Fruit fly (Drosophila melanogaster) whole organism, embryonic: Measurements from ENCODE around the gene Mgat3.

ENCODE experiments used
- CG10431 ChIP-seq: fragments of 200-800 bp; sonication (Bioruptor generic); optimal IDR thresholded peaks from 3 replicates; lab custom pipeline; 2018; ENCODE audit warnings: missing biosample characterization, mild to moderate bottlenecking, missing genetic modification characterization
- CG11085 ChIP-seq: fragments of 200-800 bp; sonication (Bioruptor generic); IDR thresholded peaks from 2 replicates; pipeline ENCODE4 v1.3.6; 2022; ENCODE audit warnings: missing biosample characterization, missing genetic modification characterization
- CG11247 ChIP-seq: fragments of 200-800 bp; sonication (Bioruptor generic); IDR thresholded peaks from 2 replicates; pipeline ENCODE4 v1.3.6; 2022; ENCODE audit warnings: missing biosample characterization, missing genetic modification characterization
- CG12391 ChIP-seq: fragments of 200-800 bp; sonication (Bioruptor generic); optimal IDR thresholded peaks from 3 replicates; lab custom pipeline; 2018; ENCODE audit warnings: missing biosample characterization, mild to moderate bottlenecking, missing genetic modification characterization, moderate library complexity
- CG15479 ChIP-seq: fragments of 200-800 bp; sonication (Bioruptor generic); optimal IDR thresholded peaks from 3 replicates; lab custom pipeline; 2019; ENCODE audit warnings: missing biosample characterization, mild to moderate bottlenecking, missing genetic modification characterization, moderate library complexity
- CG1603 ChIP-seq: fragments of 200-800 bp; sonication (Bioruptor generic); optimal IDR thresholded peaks from 2 replicates; lab custom pipeline; 2019; ENCODE audit warnings: missing biosample characterization, mild to moderate bottlenecking, missing genetic modification characterization, moderate library complexity
- CG18619 ChIP-seq: fragments of 200-800 bp; sonication (Bioruptor generic); optimal IDR thresholded peaks from 3 replicates; lab custom pipeline; 2017; ENCODE audit warnings: missing biosample characterization, mild to moderate bottlenecking, missing genetic modification characterization
- CG18764 ChIP-seq: fragments of 200-800 bp; sonication (Bioruptor generic); optimal IDR thresholded peaks from 3 replicates; lab custom pipeline; 2016; ENCODE audit warnings: missing biosample characterization, missing genetic modification characterization
- CG2116 ChIP-seq: fragments of 200-800 bp; sonication (Bioruptor generic); optimal IDR thresholded peaks from 3 replicates; lab custom pipeline; 2018; ENCODE audit warnings: missing biosample characterization, mild to moderate bottlenecking, missing genetic modification characterization
- CG2199 ChIP-seq: fragments of 200-800 bp; sonication (Bioruptor generic); IDR thresholded peaks from 3 replicates; pipeline ENCODE4 v1.3.6; 2022; ENCODE audit warnings: missing biosample characterization, missing genetic modification characterization
- CG2712 ChIP-seq: fragments of 200-800 bp; optimal IDR thresholded peaks from 3 replicates; lab custom pipeline; 2019; ENCODE audit warnings: missing biosample characterization, mild to moderate bottlenecking, missing genetic modification characterization, moderate library complexity
- CG31365 ChIP-seq: fragments of 200-800 bp; sonication (Bioruptor generic); optimal IDR thresholded peaks from 2 replicates; lab custom pipeline; 2018; ENCODE audit warnings: missing biosample characterization, mild to moderate bottlenecking, missing genetic modification characterization
- CG3163 ChIP-seq: fragments of 200-800 bp; sonication (Bioruptor generic); optimal IDR thresholded peaks from 3 replicates; lab custom pipeline; 2016; ENCODE audit warnings: missing biosample characterization, missing genetic modification characterization
- CG34422 ChIP-seq: fragments of 200-800 bp; sonication (Bioruptor generic); IDR thresholded peaks from 3 replicates; pipeline ENCODE4 v1.3.6; 2022; ENCODE audit warnings: missing biosample characterization, missing genetic modification characterization
- CG4854 ChIP-seq: fragments of 200-800 bp; sonication (Bioruptor generic); optimal IDR thresholded peaks from 2 replicates; lab custom pipeline; 2016; ENCODE audit warnings: missing biosample characterization, missing genetic modification characterization, inconsistent platforms
- CG6654 ChIP-seq: fragments of 200-800 bp; sonication (Bioruptor generic); optimal IDR thresholded peaks from 2 replicates; lab custom pipeline; 2017; ENCODE audit warnings: missing biosample characterization, mild to moderate bottlenecking, missing genetic modification characterization
- CG6689 ChIP-seq: fragments of 200-800 bp; sonication (Bioruptor generic); IDR thresholded peaks from 2 replicates; pipeline ENCODE4 v1.3.6; 2022; ENCODE audit warnings: missing biosample characterization, missing genetic modification characterization
- CG7839 ChIP-seq: fragments of 200-800 bp; sonication (Bioruptor generic); optimal IDR thresholded peaks from 3 replicates; lab custom pipeline; 2018; ENCODE audit warnings: missing biosample characterization, mild to moderate bottlenecking, missing genetic modification characterization, moderate library complexity
- CG8478 ChIP-seq: fragments of >200 bp; optimal IDR thresholded peaks from 2 replicates; lab custom pipeline; 2018
- Dbx ChIP-seq: fragments of 200-800 bp; sonication (Bioruptor generic); IDR thresholded peaks from 3 replicates; pipeline ENCODE4 v1.3.6; 2022; ENCODE audit warnings: missing biosample characterization, missing genetic modification characterization
- Dref ChIP-seq: fragments of 200-800 bp; sonication (Bioruptor generic); IDR thresholded peaks from 2 replicates; pipeline ENCODE4 v1.3.6; 2022; ENCODE audit warnings: missing biosample characterization, missing genetic modification characterization
- Eip74EF ChIP-seq, 2 experiments: fragments of 200-800 bp in 1 of 2; fragments of >200 bp in 1 of 2; sonication (Bioruptor generic) in 1 of 2; optimal IDR thresholded peaks; 2 replicates each; lab custom pipeline; 2017 to 2019; ENCODE audit warnings: missing biosample characterization in 2 of 2, missing genetic modification characterization in 2 of 2, mild to moderate bottlenecking in 1 of 2, moderate library complexity in 1 of 2
- Elba2 ChIP-seq: fragments of 200-800 bp; sonication (Bioruptor generic); optimal IDR thresholded peaks from 3 replicates; lab custom pipeline; 2016; ENCODE audit warnings: missing biosample characterization, missing genetic modification characterization
- H2.0 ChIP-seq: fragments of 200-800 bp; sonication (Bioruptor generic); IDR thresholded peaks from 2 replicates; pipeline ENCODE4 v1.3.6; 2022; ENCODE audit warnings: missing biosample characterization, missing genetic modification characterization
- Hmx ChIP-seq: fragments of 200-800 bp; sonication (Bioruptor generic); optimal IDR thresholded peaks from 2 replicates; lab custom pipeline; 2016; ENCODE audit warnings: missing biosample characterization, missing genetic modification characterization
- Mes4 ChIP-seq: fragments of 200-800 bp; sonication (Bioruptor generic); optimal IDR thresholded peaks from 2 replicates; lab custom pipeline; 2016; ENCODE audit warnings: missing biosample characterization, missing genetic modification characterization
- Taf1 ChIP-seq: fragments of 200-800 bp; sonication (Bioruptor generic); IDR thresholded peaks from 2 replicates; pipeline ENCODE4 v1.3.6; 2022; ENCODE audit warnings: missing biosample characterization, missing genetic modification characterization
- Xbp1 ChIP-seq: fragments of 200-800 bp; sonication (Bioruptor generic); optimal IDR thresholded peaks from 3 replicates; lab custom pipeline; 2016; ENCODE audit warnings: missing biosample characterization, mild to moderate bottlenecking, missing genetic modification characterization
- bowl ChIP-seq: fragments of 200-800 bp; sonication (Bioruptor generic); IDR thresholded peaks from 2 replicates; pipeline ENCODE4 v1.3.6; 2022; ENCODE audit warnings: missing biosample characterization, missing genetic modification characterization
- cas ChIP-seq: fragments of 200-800 bp; sonication (Bioruptor generic); IDR thresholded peaks from 2 replicates; pipeline ENCODE4 v1.3.6; 2022; ENCODE audit warnings: missing biosample characterization, missing genetic modification characterization
- chif ChIP-seq, 2 experiments: fragments of 200-800 bp; sonication (Bioruptor generic); optimal IDR thresholded peaks; 3 replicates each; lab custom pipeline; 2016; ENCODE audit warnings: missing biosample characterization in 2 of 2, missing genetic modification characterization in 2 of 2
- ems ChIP-seq: fragments of 200-800 bp; sonication (Bioruptor generic); optimal IDR thresholded peaks from 3 replicates; lab custom pipeline; 2016; ENCODE audit warnings: missing biosample characterization, missing genetic modification characterization
- fd102C ChIP-seq: fragments of 200-800 bp; sonication (Bioruptor generic); optimal IDR thresholded peaks from 2 replicates; lab custom pipeline; 2018; ENCODE audit warnings: missing biosample characterization, mild to moderate bottlenecking, missing genetic modification characterization, moderate library complexity
- fru ChIP-seq: fragments of >200 bp; optimal IDR thresholded peaks from 2 replicates; lab custom pipeline; 2017
- gfzf ChIP-seq: fragments of 200-800 bp; sonication (Bioruptor generic); optimal IDR thresholded peaks from 2 replicates; lab custom pipeline; 2016; ENCODE audit warnings: missing biosample characterization, mild to moderate bottlenecking, missing genetic modification characterization, moderate library complexity
- gsb ChIP-seq: fragments of 200-800 bp; sonication (Bioruptor generic); IDR thresholded peaks from 2 replicates; pipeline ENCODE4 v1.3.6; 2022; ENCODE audit warnings: missing biosample characterization, missing genetic modification characterization
- inv ChIP-seq: fragments of 200-800 bp; sonication (Bioruptor generic); IDR thresholded peaks from 2 replicates; pipeline ENCODE4 v1.3.6; 2022; ENCODE audit warnings: missing biosample characterization, missing genetic modification characterization; ENCODE audit not compliant: partially characterized antibody
- jigr1 ChIP-seq: fragments of 200-800 bp; sonication (Bioruptor generic); IDR thresholded peaks from 3 replicates; pipeline ENCODE4 v1.3.6; 2022; ENCODE audit warnings: missing biosample characterization, missing genetic modification characterization
- lmd ChIP-seq: fragments of 200-800 bp; sonication (Bioruptor generic); IDR thresholded peaks from 2 replicates; pipeline ENCODE4 v1.3.6; 2022; ENCODE audit warnings: missing biosample characterization, missing genetic modification characterization
- mirr ChIP-seq: fragments of 200-800 bp; sonication (Bioruptor generic); optimal IDR thresholded peaks from 3 replicates; lab custom pipeline; 2018; ENCODE audit warnings: missing biosample characterization, mild to moderate bottlenecking, missing genetic modification characterization
- nmo ChIP-seq: fragments of 200-800 bp; sonication (Bioruptor generic); optimal IDR thresholded peaks from 2 replicates; lab custom pipeline; 2018; ENCODE audit warnings: missing biosample characterization, mild to moderate bottlenecking, missing genetic modification characterization, moderate library complexity
- psq ChIP-seq: fragments of 200-800 bp; sonication (Bioruptor generic); optimal IDR thresholded peaks from 2 replicates; lab custom pipeline; 2017; ENCODE audit warnings: missing biosample characterization, missing genetic modification characterization
- pzg ChIP-seq: fragments of 200-800 bp; sonication (Bioruptor generic); optimal IDR thresholded peaks from 3 replicates; lab custom pipeline; 2018; ENCODE audit warnings: missing biosample characterization, mild to moderate bottlenecking, missing genetic modification characterization, moderate library complexity
- repo ChIP-seq: fragments of 200-800 bp; sonication (Bioruptor generic); optimal IDR thresholded peaks from 2 replicates; lab custom pipeline; 2016; ENCODE audit warnings: missing biosample characterization, missing genetic modification characterization
- run ChIP-seq: fragments of 200-800 bp; sonication (Bioruptor generic); optimal IDR thresholded peaks from 3 replicates; lab custom pipeline; 2018; ENCODE audit warnings: missing biosample characterization, mild to moderate bottlenecking, missing genetic modification characterization
- schlank ChIP-seq: fragments of 200-800 bp; sonication (Bioruptor generic); optimal IDR thresholded peaks from 2 replicates; lab custom pipeline; 2018; ENCODE audit warnings: missing biosample characterization, mild to moderate bottlenecking, missing genetic modification characterization
- sens-2 ChIP-seq: fragments of 200-800 bp; sonication (Bioruptor generic); IDR thresholded peaks from 2 replicates; pipeline ENCODE4 v1.3.6; 2022; ENCODE audit warnings: missing biosample characterization, missing genetic modification characterization
- tgo ChIP-seq: fragments of 200-800 bp; sonication (Bioruptor generic); IDR thresholded peaks from 3 replicates; pipeline ENCODE4 v1.3.6; 2022; ENCODE audit warnings: missing biosample characterization, missing genetic modification characterization
- tna ChIP-seq: fragments of 200-800 bp; sonication (Bioruptor generic); IDR thresholded peaks from 2 replicates; pipeline ENCODE4 v1.3.6; 2022; ENCODE audit warnings: missing biosample characterization, missing genetic modification characterization; ENCODE audit not compliant: partially characterized antibody
- zfh1 ChIP-seq: fragments of 200-800 bp; sonication (Bioruptor generic); IDR thresholded peaks from 3 replicates; pipeline ENCODE4 v1.3.6; 2022; ENCODE audit warnings: missing biosample characterization, missing genetic modification characterization

The Mgat3 gene

DNA sequence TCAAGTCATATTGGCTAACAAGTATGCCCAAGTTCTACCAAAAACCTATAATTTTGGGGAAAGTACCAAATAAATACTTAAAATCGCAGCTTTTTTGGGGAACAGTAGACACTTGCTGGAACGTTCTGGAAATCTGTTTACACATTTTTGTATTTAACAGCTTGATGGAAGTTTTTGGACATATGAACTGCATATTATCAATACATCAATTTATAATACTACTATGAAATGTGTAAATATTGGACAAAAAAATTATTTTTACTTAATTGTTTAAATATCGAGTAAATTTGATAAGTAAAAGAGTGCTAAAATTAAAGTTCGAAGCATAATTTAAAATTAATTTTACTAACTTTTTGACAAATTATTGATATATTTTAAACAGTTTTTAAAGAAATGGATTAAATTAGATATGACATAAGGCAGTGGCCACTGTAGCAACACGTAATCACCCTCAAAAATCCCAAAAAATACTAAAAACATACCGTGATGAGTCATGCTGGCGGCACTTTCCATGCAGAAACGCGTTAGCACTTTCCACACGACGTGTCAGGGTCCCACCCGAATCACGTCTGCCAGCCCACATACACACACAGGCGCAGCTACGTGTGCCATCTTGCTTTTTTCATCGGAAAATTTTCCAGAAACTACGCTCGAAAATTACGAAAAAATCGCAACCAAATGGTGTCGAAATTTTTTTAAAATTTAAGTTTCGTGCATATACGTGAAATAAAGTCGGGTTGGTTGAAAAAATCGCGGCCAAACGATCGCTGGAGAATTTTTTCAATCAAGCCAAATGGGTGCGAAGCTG is 17.2 kb downstream of the Mgat3 start, which contains the start of gene Sirt1 (continued):
- no peak for TF ChIP-seq CG2199 (GFP tag; lab: Robert Waterston, UW)
- no peak for TF ChIP-seq tna (GFP tag; lab: Robert Waterston, UW)
- no peak for TF ChIP-seq fru
- TF ChIP-seq inv, result no peak
- peak; percentile 73 for TF ChIP-seq Elba2 (GFP tag; lab: Kevin White, UChicago)
- TF ChIP-seq schlank (tag; lab: Kevin White, UChicago), result peak; percentile 41
- TF ChIP-seq Xbp1 (GFP tag; lab: Kevin White, UChicago), result peak; percentile 92
- TF ChIP-seq CG8478 (lab: Kevin White, UChicago), result no peak
- TF ChIP-seq gfzf (GFP tag; lab: Kevin White, UChicago), result peak; percentile 82
- peak; percentile 89 for TF ChIP-seq CG18619
- TF ChIP-seq tgo (GFP tag; lab: Robert Waterston, UW), result peak; percentile 84
- TF ChIP-seq Dbx, result peak; percentile 84; the same call in 2 of the 3 replicates
- peak; percentile 70; the same call in 1 of the 3 replicates for TF ChIP-seq jigr1 (GFP tag; lab: Robert Waterston, UW)
- no peak for TF ChIP-seq mirr (GFP tag; lab: Kevin White, UChicago)
- no peak for TF ChIP-seq Hmx (GFP tag; lab: Kevin White, UChicago)
- TF ChIP-seq cas (GFP tag; lab: Robert Waterston, UW), result no peak
- no peak; the same call in 2 of the 3 replicates for TF ChIP-seq CG34422 (GFP tag; lab: Robert Waterston, UW)
- no peak for TF ChIP-seq Mes4 (GFP tag; lab: Kevin White, UChicago)
- peak; percentile 49 for TF ChIP-seq CG10431
- peak; percentile 68 for TF ChIP-seq H2.0 (GFP tag; lab: Robert Waterston, UW)
- peak; percentile 56 for TF ChIP-seq pzg
- peak; percentile 74 for TF ChIP-seq CG11085 (GFP tag; lab: Robert Waterston, UW)
- no peak for TF ChIP-seq CG3163
- TF ChIP-seq run (tag; lab: Kevin White, UChicago), result peak; percentile 67
- TF ChIP-seq CG18764 (GFP tag; lab: Kevin White, UChicago), result peak; percentile 77
- TF ChIP-seq CG15479 (GFP tag; lab: Kevin White, UChicago), result no peak
- TF ChIP-seq nmo (GFP tag; lab: Kevin White, UChicago), result peak; percentile 95
- peak; percentile 23 to 70 for TF ChIP-seq chif (GFP tag; optimal IDR thresholded peaks at IDR 0.05; lab: Kevin White, UChicago)
- peak; percentile 32; the same call in 1 of the 2 replicates for TF ChIP-seq Taf1 (GFP tag; lab: Robert Waterston, UW)
- TF ChIP-seq Dref (GFP tag; lab: Robert Waterston, UW), result no peak
- TF ChIP-seq CG2712 (tag; lab: Kevin White, UChicago), result peak; percentile 90
- no peak for TF ChIP-seq ems (GFP tag; lab: Kevin White, UChicago)
- peak; percentile 52; the same call in 1 of the 2 replicates for TF ChIP-seq gsb
- TF ChIP-seq CG4854, result peak; percentile 18
- no peak for TF ChIP-seq bowl (GFP tag; lab: Robert Waterston, UW)
- TF ChIP-seq CG1603 (tag; lab: Kevin White, UChicago), result no peak
- TF ChIP-seq sens-2 (GFP tag; lab: Robert Waterston, UW), result 0 out of 2 replicates have a peak, but pooled peaks have one; percentile 8
- peak; percentile 66 for TF ChIP-seq CG2116 (GFP tag; lab: Kevin White, UChicago)
- no peak for TF ChIP-seq repo (GFP tag; lab: Kevin White, UChicago)
- TF ChIP-seq lmd (GFP tag; lab: Robert Waterston, UW), result peak; percentile 90
- peak; percentile 29 for TF ChIP-seq CG31365 (tag; lab: Kevin White, UChicago)
- peak; percentile 57; the same call in 1 of the 2 replicates for TF ChIP-seq CG11247
- TF ChIP-seq zfh1 (GFP tag; lab: Robert Waterston, UW), result peak; percentile 66; the same call in 1 of the 3 replicates
- TF ChIP-seq Eip74EF (GFP tag; optimal IDR thresholded peaks at IDR 0.05; lab: Kevin White, UChicago), result peak in 1 of 2 experiments; percentile 67
- TF ChIP-seq CG6689 (GFP tag; lab: Robert Waterston, UW), result peak; percentile 92
- TF ChIP-seq fd102C (GFP tag; lab: Kevin White, UChicago), result no peak
- TF ChIP-seq CG7839, result peak; percentile 95
- TF ChIP-seq CG12391 (tag; lab: Kevin White, UChicago), result peak; percentile 92
- TF ChIP-seq psq, result no peak
- TF ChIP-seq CG6654 (GFP tag; lab: Kevin White, UChicago), result peak; percentile 67
